Worm (Caenorhabditis elegans) whole organism, early embryonic: ENCODE results near the gene F41E6.15.

Source experiments
- B0310.2 ChIP-seq: sonication (generic microtip); optimal IDR thresholded peaks from 2 replicates; lab custom pipeline; 2016; ENCODE audit warnings: mild to moderate bottlenecking, missing genetic modification characterization, missing compliant biosample characterization
- F13C5.2 ChIP-seq: sonication (generic microtip); optimal IDR thresholded peaks from 2 replicates; lab custom pipeline; 2017; ENCODE audit warnings: mild to moderate bottlenecking, missing genetic modification characterization, inconsistent platforms, missing compliant biosample characterization
- aly-1 ChIP-seq: sonication (generic microtip); optimal IDR thresholded peaks from 2 replicates; lab custom pipeline; 2016; ENCODE audit warnings: missing genetic modification characterization, missing compliant biosample characterization
- ama-1 ChIP-seq: fragments of 150-350 bp; optimal IDR thresholded peaks from 2 replicates; lab custom pipeline; 2014
- ceh-13 ChIP-seq: fragments of 200-800 bp; sonication (Bioruptor generic); optimal IDR thresholded peaks from 2 replicates; lab custom pipeline; 2018; ENCODE audit warnings: mild to moderate bottlenecking, missing genetic modification characterization, missing compliant biosample characterization
- ceh-36 ChIP-seq: sonication (generic microtip); optimal IDR thresholded peaks from 2 replicates; lab custom pipeline; 2016; ENCODE audit warnings: missing genetic modification characterization, inconsistent platforms, missing compliant biosample characterization
- ets-7 ChIP-seq: sonication (generic microtip); optimal IDR thresholded peaks from 2 replicates; lab custom pipeline; 2016; ENCODE audit warnings: missing genotype, missing genetic modification characterization, missing compliant biosample characterization
- flt-1 ChIP-seq: fragments of 200-800 bp; sonication (Bioruptor generic); IDR thresholded peaks from 2 replicates; pipeline ENCODE4 v1.3.6; 2022; ENCODE audit warnings: missing genetic modification characterization, missing compliant biosample characterization
- hmbx-1 ChIP-seq: sonication (generic microtip); optimal IDR thresholded peaks from 2 replicates; lab custom pipeline; 2016; ENCODE audit warnings: mild to moderate bottlenecking, missing genetic modification characterization, missing compliant biosample characterization
- hmg-4 ChIP-seq: fragments of 200-800 bp; sonication (Bioruptor generic); optimal IDR thresholded peaks from 2 replicates; lab custom pipeline; 2018; ENCODE audit warnings: mild to moderate bottlenecking, missing genetic modification characterization, missing compliant biosample characterization
- hnd-1 ChIP-seq: sonication (generic microtip); optimal IDR thresholded peaks from 2 replicates; lab custom pipeline; 2016; ENCODE audit warnings: missing genetic modification characterization, missing compliant biosample characterization
- pes-1 ChIP-seq: fragments of 200-800 bp; sonication (Bioruptor generic); IDR thresholded peaks from 2 replicates; pipeline ENCODE4 v1.3.6; 2022; ENCODE audit warnings: missing genetic modification reagents, missing genetic modification characterization, missing compliant biosample characterization
- scrt-1 ChIP-seq: fragments of 200-800 bp; sonication (Bioruptor generic); IDR thresholded peaks from 2 replicates; pipeline ENCODE4 v1.3.6; 2022; ENCODE audit warnings: missing genetic modification characterization, missing compliant biosample characterization
- sea-1 ChIP-seq: fragments of 200-800 bp; sonication (Bioruptor generic); conservative IDR thresholded peaks from 2 replicates; pipeline ENCODE4 v1.3.6; 2022; ENCODE audit warnings: missing genetic modification characterization, missing compliant biosample characterization
- tbx-11 ChIP-seq: fragments of 200-800 bp; sonication (Bioruptor generic); IDR thresholded peaks from 2 replicates; pipeline ENCODE4 v1.3.6; 2022; ENCODE audit warnings: missing genetic modification characterization, missing compliant biosample characterization
- tbx-37 ChIP-seq: fragments of 200-800 bp; sonication (Bioruptor generic); conservative IDR thresholded peaks from 2 replicates; pipeline ENCODE4 v1.3.6; 2022; ENCODE audit warnings: missing genetic modification reagents, missing genetic modification characterization, missing compliant biosample characterization
- tra-4 ChIP-seq: sonication (generic microtip); optimal IDR thresholded peaks from 2 replicates; lab custom pipeline; 2017; ENCODE audit warnings: missing genetic modification characterization, missing compliant biosample characterization

Gene F41E6.15

ce11 chrV:8569172-8569571 is 33.4 kb downstream of the F41E6.15 start:
- no peak for TF ChIP-seq flt-1 (GFP tag; lab: Robert Waterston, UW)
- no peak for TF ChIP-seq sea-1 (GFP tag; lab: Robert Waterston, UW)
- no peak for TF ChIP-seq hmg-4 (GFP tag; lab: Kevin White, UChicago)

DNA sequence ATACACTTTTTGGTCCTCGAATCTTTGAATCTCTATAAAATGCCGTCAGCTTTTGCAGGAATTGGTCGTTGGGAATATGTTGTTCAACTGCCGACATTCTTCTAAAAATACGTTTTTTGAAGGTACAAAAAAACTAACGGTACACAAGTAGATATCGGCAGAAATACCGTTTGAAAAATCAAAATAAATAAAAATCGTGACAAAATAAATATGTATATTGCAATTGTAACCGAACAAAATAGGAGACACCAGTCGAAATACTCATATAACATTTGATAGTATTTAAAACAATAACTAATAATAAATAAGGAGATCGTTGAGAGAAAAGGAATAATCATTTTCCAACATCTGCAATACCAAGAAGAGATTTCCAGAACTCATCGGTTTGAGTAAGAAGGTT is 37.5 kb downstream of the F41E6.15 start, which contains the start of gene F25G6.8:
Gene F25G6.8, minus strand, starts transcription at position 101 of the 400 bp plus-strand sequence.
- TF ChIP-seq aly-1 (tag; lab: Kevin White, UChicago) (no peak), tra-4 (no peak), ets-7 (tag; lab: Kevin White, UChicago) (no peak), hmg-4 (GFP tag; lab: Kevin White, UChicago) (no peak), ceh-36 (tag; lab: Kevin White, UChicago) (no peak), scrt-1 (GFP tag; lab: Robert Waterston, UW) (no peak), flt-1 (GFP tag; lab: Robert Waterston, UW) (no peak), ceh-13 (GFP tag; lab: Kevin White, UChicago) (no peak), pes-1 (GFP tag; lab: Robert Waterston, UW) (no peak), sea-1 (GFP tag; lab: Robert Waterston, UW) (no peak), tbx-37 (GFP tag; lab: Robert Waterston, UW) (no peak), hmbx-1 (tag; lab: Kevin White, UChicago) (no peak), hnd-1 (tag; lab: Kevin White, UChicago) (no peak), B0310.2 (tag; lab: Kevin White, UChicago) (no peak), tbx-11 (no peak), F13C5.2 (tag; lab: Kevin White, UChicago) (no peak)

- TF ChIP-seq tra-4 = no peak
- no peak for TF ChIP-seq hmg-4 (GFP tag; lab: Kevin White, UChicago)
- no peak for TF ChIP-seq B0310.2 (tag; lab: Kevin White, UChicago)
- TF ChIP-seq aly-1 (tag; lab: Kevin White, UChicago) = no peak
- TF ChIP-seq sea-1 (GFP tag; lab: Robert Waterston, UW) = no peak
- no peak for TF ChIP-seq tbx-11
- TF ChIP-seq ceh-36 (tag; lab: Kevin White, UChicago) = no peak
- no peak for TF ChIP-seq ama-1 (lab: Kevin White, UChicago)
- no peak for TF ChIP-seq scrt-1 (GFP tag; lab: Robert Waterston, UW)
- TF ChIP-seq F13C5.2 (tag; lab: Kevin White, UChicago) = no peak
- no peak for TF ChIP-seq hnd-1 (tag; lab: Kevin White, UChicago)
- TF ChIP-seq pes-1 (GFP tag; lab: Robert Waterston, UW) = no peak
- no peak for TF ChIP-seq ceh-13 (GFP tag; lab: Kevin White, UChicago)
- TF ChIP-seq ets-7 (tag; lab: Kevin White, UChicago) = no peak
- no peak for TF ChIP-seq flt-1 (GFP tag; lab: Robert Waterston, UW)
- TF ChIP-seq tbx-37 (GFP tag; lab: Robert Waterston, UW) = no peak
- TF ChIP-seq hmbx-1 (tag; lab: Kevin White, UChicago) = no peak
These were observed 41.6 kb downstream of the F41E6.15 start, which contains the start of gene acr-16 for ce11 chrV:8560916-8561315. Gene acr-16, plus strand, starts transcription at chrV:8561216.

DNA sequence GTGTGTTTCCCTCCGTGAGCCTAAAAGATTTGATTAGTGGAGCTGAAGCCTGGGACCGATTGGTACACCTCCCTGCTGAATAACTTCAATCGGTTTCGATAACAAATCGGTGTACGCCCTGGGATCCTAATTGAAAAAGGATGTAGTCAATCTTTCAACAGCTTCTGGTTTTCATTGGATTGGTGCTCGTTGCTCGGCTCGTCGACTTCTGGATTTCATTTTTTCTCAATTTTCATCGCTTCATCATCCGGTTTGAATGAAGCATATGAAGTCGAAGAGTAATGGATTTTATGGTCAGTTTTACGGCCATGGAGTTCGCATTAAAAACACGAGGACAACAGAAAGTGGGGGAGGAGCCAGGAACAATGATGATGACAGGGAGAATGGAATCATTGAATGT is 46.6 kb downstream of the F41E6.15 start:
- TF ChIP-seq scrt-1 (GFP tag; lab: Robert Waterston, UW) (no peak), sea-1 (GFP tag; lab: Robert Waterston, UW) (no peak), F13C5.2 (tag; lab: Kevin White, UChicago) (no peak), tbx-37 (GFP tag; lab: Robert Waterston, UW) (no peak), ama-1 (lab: Kevin White, UChicago) (no peak), pes-1 (GFP tag; lab: Robert Waterston, UW) (no peak), ets-7 (tag; lab: Kevin White, UChicago) (no peak), hmg-4 (GFP tag; lab: Kevin White, UChicago) (no peak)

- TF ChIP-seq hnd-1 (tag; lab: Kevin White, UChicago) = no peak
These were observed 50.1 kb downstream of the F41E6.15 start, which contains the start of gene acr-15 for ce11 chrV:8552460-8552859. Gene acr-15, plus strand, starts transcription at chrV:8552695.
